Worm (Caenorhabditis elegans): Measurements from ENCODE around the gene del-1.

Gene del-1

ce11 chrX:14303078-14303477, 35.2 kb downstream of the del-1 start, which contains the start of gene C11H1.5:
C11H1.5 (minus strand) TSS chrX:14303178.
- no peak for TF ChIP-seq lsl-1 (GFP tag; optimal IDR thresholded peaks at IDR 0.05)
- no peak for TF ChIP-seq aptf-2 (GFP tag; conservative IDR thresholded peaks at IDR 0.05)
- TF ChIP-seq ets-4 (GFP tag; optimal IDR thresholded peaks at IDR 0.05) = no peak
- TF ChIP-seq pha-4 (tag; optimal IDR thresholded peaks at IDR 0.05) = no peak
- TF ChIP-seq egl-44 (GFP tag; IDR thresholded peaks at IDR 0.05) = no peak
- TF ChIP-seq B0261.1 (tag; optimal IDR thresholded peaks at IDR 0.05) = no peak
- no peak for TF ChIP-seq F10E7.11 (tag; optimal IDR thresholded peaks at IDR 0.05)
- TF ChIP-seq ztf-28 (GFP tag; IDR thresholded peaks at IDR 0.05) = no peak
- no peak for TF ChIP-seq mxl-1 (tag; optimal IDR thresholded peaks at IDR 0.05)
- TF ChIP-seq madf-8 (GFP tag; conservative IDR thresholded peaks at IDR 0.05) = no peak
- TF ChIP-seq B0019.2 (GFP tag; conservative IDR thresholded peaks at IDR 0.05) = no peak
- no peak for TF ChIP-seq C17E4.6 (GFP tag; IDR thresholded peaks at IDR 0.05)
- TF ChIP-seq zfh-2 (GFP tag; conservative IDR thresholded peaks at IDR 0.05) = no peak
- no peak for TF ChIP-seq ZK185.1 (tag; optimal IDR thresholded peaks at IDR 0.05; ENCODE audit: poor library complexity, severe bottlenecking)
- TF ChIP-seq rec-8 (tag; optimal IDR thresholded peaks at IDR 0.05) = no peak
- no peak for TF ChIP-seq ztf-18 (tag; optimal IDR thresholded peaks at IDR 0.05)
- TF ChIP-seq nfya-2 (GFP tag; IDR thresholded peaks at IDR 0.05) = no peak
- TF ChIP-seq ztf-26 (tag; optimal IDR thresholded peaks at IDR 0.05) = no peak

ce11 chrX:14307667-14308066, 39.8 kb downstream of the del-1 start, which contains the start of gene gphr-2:
gphr-2 (minus strand) TSS chrX:14307767.
- no peak for TF ChIP-seq repo-1 (tag; optimal IDR thresholded peaks at IDR 0.05)
- TF ChIP-seq zim-3 (tag; optimal IDR thresholded peaks at IDR 0.05) = no peak
- no peak for TF ChIP-seq sdz-38 (tag; optimal IDR thresholded peaks at IDR 0.05)
- no peak for TF ChIP-seq unc-62 (GFP tag; optimal IDR thresholded peaks at IDR 0.05)
- no peak for TF ChIP-seq dpff-1 (tag; optimal IDR thresholded peaks at IDR 0.05)
- no peak for TF ChIP-seq pha-4 (tag; optimal IDR thresholded peaks at IDR 0.05)
- TF ChIP-seq mel-28 (tag; optimal IDR thresholded peaks at IDR 0.05; ENCODE audit: borderline replicate concordance) = no peak
- no peak for TF ChIP-seq madf-8 (GFP tag; conservative IDR thresholded peaks at IDR 0.05)
- no peak for TF ChIP-seq B0336.3 (GFP tag; IDR thresholded peaks at IDR 0.05)
- TF ChIP-seq tbx-9 (tag; optimal IDR thresholded peaks at IDR 0.05; ENCODE audit: borderline replicate concordance) = no peak
- no peak for TF ChIP-seq F10E7.11 (tag; optimal IDR thresholded peaks at IDR 0.05)
- TF ChIP-seq F55B11.4 (tag; optimal IDR thresholded peaks at IDR 0.05; ENCODE audit: borderline replicate concordance, insufficient read depth) = no peak
- no peak for TF ChIP-seq efl-1 (GFP tag; optimal IDR thresholded peaks at IDR 0.05)
- no peak for TF ChIP-seq lin-54 (GFP tag; optimal IDR thresholded peaks at IDR 0.05)
- TF ChIP-seq snpc-4 (GFP tag; optimal IDR thresholded peaks at IDR 0.05) = no peak
- TF ChIP-seq snpc-4 (tag; optimal IDR thresholded peaks at IDR 0.05) = no peak
- TF ChIP-seq him-1 (tag; optimal IDR thresholded peaks at IDR 0.05) = no peak
- TF ChIP-seq tlf-1 (GFP tag; optimal IDR thresholded peaks at IDR 0.05) = no peak
- TF ChIP-seq ama-1 (optimal IDR thresholded peaks at IDR 0.05) = no peak
- TF ChIP-seq ama-1 (GFP tag; optimal IDR thresholded peaks at IDR 0.05) = no peak

DNA sequence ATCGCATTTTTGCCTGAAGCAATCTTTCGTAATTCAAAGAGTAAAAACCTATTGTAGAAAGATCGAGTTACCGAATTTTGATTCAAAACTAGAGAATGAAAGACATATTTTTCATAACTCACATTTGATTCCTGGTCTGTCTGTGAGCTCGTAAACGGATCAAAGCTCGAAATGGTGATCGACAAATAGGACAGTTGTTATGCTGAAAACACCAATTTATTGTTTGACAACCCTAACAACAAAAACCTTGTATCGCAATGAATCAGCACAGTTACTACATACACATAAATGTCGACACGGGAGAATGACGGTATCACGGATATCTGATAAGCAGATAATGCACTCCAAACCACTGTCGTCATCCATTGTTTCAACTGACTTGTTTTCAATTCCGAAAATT, 41.8 kb downstream of the del-1 start:
- TF ChIP-seq B0019.2 (GFP tag; conservative IDR thresholded peaks at IDR 0.05) (no peak), mes-4 (tag; optimal IDR thresholded peaks at IDR 0.05) (no peak), lin-26 (GFP tag; IDR thresholded peaks at IDR 0.05) (no peak), B0336.3 (GFP tag; IDR thresholded peaks at IDR 0.05) (no peak), aptf-3 (GFP tag; IDR thresholded peaks at IDR 0.05) (no peak), madf-3 (GFP tag; IDR thresholded peaks at IDR 0.05) (no peak), attf-5 (GFP tag; optimal IDR thresholded peaks at IDR 0.05) (no peak), Y79H2A.3 (GFP tag; conservative IDR thresholded peaks at IDR 0.05) (no peak), him-1 (tag; optimal IDR thresholded peaks at IDR 0.05) (no peak), dpff-1 (tag; optimal IDR thresholded peaks at IDR 0.05) (no peak), pbrm-1 (GFP tag; IDR thresholded peaks at IDR 0.05) (no peak), somi-1 (GFP tag; optimal IDR thresholded peaks at IDR 0.05) (no peak), bed-1 (GFP tag; IDR thresholded peaks at IDR 0.05) (no peak), D2030.7 (GFP tag; IDR thresholded peaks at IDR 0.05) (no peak), chd-7 (tag; optimal IDR thresholded peaks at IDR 0.05) (no peak)

All from whole organism, young adult.